Worm (Caenorhabditis elegans): ENCODE data around the gene F38A5.8.

F38A5.8 gene

DNA sequence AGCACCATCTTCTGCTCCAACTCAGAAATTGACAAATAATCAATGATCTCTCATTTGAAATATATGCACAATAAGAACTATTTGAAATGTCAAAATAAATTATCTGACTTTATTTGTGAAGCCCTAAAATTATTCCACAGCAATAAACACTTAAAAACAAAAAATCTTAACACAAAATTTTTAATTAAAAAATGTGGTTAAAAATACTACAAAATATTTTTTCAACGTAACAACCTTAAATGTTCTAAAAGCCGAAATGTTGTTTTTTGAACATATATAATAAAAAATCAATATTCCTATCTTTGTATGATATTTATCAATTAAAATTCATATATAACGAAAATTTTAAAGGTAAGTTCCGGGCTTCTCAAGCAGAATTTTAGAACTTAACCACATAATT lies at the start of gene F38A5.8:
TSS of gene F38A5.8 (plus strand) at position 301 of the 400 bp plus-strand sequence.
- no peak for TF ChIP-seq unc-62 (GFP tag; optimal IDR thresholded peaks at IDR 0.05)

DNA sequence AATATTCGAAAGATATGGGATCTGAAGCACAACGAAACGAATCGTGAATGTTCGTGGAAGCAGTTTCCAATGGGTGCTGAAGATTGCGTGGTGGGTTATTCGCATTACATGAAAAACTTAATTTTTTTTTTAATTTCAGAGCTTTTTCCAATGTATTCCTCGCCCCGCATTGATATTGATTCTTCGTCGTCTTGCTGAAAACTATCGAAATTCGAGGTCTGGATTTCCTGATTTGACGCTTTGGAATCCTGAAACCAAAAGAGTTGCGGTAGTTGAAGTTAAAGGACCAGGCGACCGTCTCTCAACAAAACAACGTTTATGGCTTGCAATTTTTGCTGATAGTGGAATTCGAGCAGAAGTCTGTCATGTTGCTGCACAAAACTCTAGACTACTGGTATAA lies 47.5 kb upstream of the F38A5.8 start:
- TF ChIP-seq unc-62 (GFP tag; optimal IDR thresholded peaks at IDR 0.05), result no peak

DNA sequence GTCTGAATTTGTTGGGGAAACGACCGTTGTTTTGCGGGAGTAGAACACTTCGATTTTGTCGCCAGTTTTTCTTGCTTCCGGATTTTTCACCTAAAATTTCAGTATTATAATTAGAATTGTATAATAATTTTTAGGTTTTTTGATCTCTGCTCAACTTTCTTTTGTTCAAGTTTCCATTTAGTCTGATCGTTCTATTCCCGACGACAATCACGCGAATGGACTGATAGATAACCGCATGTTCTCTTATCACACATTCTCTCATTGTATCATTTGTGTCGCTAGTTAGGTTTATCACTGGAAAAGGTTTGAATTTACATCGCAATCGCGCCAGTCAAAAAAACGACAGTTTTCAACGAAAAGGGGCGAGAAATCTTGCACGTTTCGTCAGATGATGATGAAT lies 44.7 kb upstream of the F38A5.8 start:
- no peak for TF ChIP-seq unc-62 (GFP tag; optimal IDR thresholded peaks at IDR 0.05)

DNA sequence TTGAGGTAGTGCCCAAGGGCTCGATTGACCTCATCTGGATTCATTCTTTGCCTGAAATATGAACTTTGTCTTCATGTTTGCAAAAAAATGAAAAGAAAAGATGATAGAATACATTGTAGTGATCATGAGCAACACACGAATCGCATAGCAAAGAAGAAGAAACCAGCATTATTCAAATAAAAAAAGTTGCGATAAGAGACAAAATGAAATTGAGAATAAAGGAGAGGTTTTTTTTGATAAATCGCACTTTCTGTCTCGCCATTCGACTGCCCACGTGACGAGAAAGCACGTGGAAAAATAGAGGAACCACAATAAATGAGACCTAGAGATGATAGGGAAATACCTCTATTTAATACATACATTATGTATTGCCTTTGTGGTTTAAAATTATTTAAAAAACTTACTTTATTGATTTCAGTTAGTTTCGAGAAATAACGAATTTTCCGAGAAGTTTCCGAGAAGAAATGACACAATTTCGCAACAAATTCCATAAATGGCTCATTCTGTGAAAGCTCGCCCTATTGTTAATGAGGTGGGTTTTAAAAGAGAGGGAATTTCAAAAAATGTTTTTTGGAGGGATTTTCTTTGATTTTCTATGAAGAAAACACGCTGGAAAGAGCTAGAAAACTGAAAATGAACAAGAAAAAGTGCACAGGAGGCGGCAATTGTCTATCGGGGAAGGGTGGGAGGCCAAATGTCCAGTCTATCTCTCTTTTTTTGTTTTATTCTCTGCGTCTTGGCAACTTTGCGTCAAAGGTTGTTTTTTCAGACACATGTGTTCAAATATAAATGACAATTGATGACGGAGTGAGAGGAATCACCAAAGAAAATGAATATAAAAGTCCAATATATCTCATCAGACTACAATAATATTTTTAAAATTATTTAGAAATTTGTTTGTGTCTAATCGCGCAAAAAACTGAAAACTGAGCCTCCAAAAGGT lies 43.9 kb upstream of the F38A5.8 start, which contains the start of gene paqr-1:
TSS of gene paqr-1 (minus strand) at position 51 of the 943 bp plus-strand sequence.
- no peak for TF ChIP-seq unc-62 (GFP tag; optimal IDR thresholded peaks at IDR 0.05)

DNA sequence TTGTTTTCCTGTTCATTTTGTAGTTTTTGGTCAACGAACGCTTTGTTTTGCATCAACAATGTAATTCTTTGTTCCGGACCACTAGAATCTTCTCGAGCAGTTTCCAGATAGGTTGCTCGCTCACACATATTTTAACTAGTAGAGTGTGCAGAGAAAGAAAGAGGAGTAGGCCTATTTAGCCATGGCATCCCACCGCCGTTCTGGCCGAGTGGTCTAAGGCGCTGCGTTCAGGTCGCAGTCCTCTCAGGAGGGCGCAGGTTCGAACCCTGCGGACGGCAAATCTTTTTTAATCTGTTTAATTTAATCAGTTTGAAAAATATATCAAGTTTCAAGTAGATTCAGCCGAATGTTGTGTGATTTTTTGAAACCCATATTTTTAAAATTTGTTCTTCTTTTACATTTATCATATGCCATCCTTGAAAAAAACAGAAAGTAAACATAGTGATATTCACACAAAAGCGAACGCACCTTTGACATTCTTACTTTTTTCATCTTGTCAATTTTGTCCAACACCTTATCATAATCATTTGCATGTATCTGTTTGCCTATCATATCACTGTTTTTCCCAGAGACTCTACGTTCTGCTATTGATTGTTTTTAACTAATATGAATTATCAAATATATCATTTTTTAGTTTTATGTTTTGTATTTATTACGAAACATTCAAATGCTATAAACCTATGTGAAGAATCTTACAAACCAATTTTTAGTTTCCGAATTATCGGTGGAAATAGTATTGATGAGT lies 42.8 kb upstream of the F38A5.8 start, which contains the start of gene try-3:
TSS of gene try-3 (plus strand) at position 532 of the 745 bp plus-strand sequence.
- TF ChIP-seq unc-62 (GFP tag; optimal IDR thresholded peaks at IDR 0.05), result no peak

DNA sequence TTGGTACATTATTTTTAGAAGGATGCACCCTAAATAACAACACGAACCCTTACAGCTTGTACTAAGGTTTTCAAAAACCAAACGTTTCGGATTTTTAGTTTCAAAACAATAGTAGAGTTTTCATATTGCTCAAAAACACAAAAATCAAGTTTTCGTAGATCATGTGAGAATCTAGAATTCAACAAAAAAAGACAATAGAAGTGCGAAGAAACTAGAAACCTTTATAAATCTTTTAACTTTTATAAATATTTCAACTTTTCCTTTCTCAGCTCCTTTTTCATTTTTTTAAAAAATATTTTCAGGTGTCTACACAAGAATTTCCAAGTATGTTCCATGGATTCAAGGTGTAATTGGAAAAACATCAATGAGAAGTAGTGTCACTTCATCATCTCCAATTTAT lies 39.1 kb upstream of the F38A5.8 start, which contains the start of gene best-9:
TSS of gene best-9 (plus strand) at position 301 of the 400 bp plus-strand sequence.
- TF ChIP-seq unc-62 (GFP tag; optimal IDR thresholded peaks at IDR 0.05), result no peak

DNA sequence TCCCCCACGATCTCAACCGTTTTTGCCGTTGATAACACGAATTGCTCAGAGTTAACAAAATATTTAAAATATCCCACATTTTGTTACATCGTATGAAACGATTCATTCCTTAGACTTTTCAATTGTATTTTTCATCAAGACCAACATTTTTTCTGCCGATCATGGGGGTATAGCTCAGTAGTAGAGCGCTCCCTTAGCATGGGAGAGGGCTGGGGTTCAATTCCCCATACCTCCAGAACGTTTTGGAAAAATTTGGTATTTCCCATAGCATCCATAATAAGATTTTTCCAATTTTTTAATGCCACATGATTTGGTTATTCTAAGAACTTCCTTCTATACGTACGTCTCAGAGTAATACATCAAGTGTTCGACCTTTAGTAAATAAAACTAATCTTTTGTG lies 37.5 kb upstream of the F38A5.8 start:
- TF ChIP-seq unc-62 (GFP tag; optimal IDR thresholded peaks at IDR 0.05), result no peak

DNA sequence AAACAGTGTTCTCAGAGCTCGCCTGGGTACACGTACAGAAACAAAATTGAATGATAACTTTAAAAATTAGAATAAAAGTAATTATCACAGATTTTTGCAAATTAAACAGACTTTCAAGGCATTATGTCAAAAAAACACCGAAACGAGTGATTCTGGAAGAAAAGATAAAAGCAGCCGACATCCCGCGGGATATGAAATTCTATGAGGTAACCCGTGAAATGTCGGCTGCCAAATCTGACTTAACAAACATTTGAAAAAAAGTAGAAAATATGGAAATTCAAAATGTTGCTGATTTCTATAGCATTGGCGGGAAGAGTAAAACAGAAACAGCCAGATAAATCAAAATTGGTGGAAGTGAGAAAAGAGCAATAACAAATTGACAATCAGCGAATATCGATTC lies 33.9 kb upstream of the F38A5.8 start:
- no peak for TF ChIP-seq unc-62 (GFP tag; optimal IDR thresholded peaks at IDR 0.05)

DNA sequence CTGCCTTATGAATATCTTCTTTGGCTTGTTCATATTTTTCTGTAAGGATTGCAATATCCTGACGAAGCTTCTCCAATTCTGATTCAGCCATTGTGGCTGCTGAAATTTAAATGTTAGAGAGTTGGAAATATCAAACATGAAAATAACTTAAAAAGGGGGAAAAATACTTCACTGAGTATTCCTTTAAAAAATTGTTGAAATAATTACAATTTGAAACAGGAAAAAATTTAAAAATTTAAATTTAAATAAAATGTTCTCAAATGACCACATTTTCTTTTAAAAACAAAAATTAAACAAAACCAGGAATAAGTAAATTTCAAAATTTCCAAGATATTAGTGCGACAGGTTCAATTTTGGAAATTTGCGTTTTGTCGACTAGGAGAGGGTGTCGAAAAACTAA lies 27.3 kb upstream of the F38A5.8 start, which contains the start of gene bicd-1:
TSS of gene bicd-1 (minus strand) at position 101 of the 400 bp plus-strand sequence.
- TF ChIP-seq unc-62 (GFP tag; optimal IDR thresholded peaks at IDR 0.05), result no peak

DNA sequence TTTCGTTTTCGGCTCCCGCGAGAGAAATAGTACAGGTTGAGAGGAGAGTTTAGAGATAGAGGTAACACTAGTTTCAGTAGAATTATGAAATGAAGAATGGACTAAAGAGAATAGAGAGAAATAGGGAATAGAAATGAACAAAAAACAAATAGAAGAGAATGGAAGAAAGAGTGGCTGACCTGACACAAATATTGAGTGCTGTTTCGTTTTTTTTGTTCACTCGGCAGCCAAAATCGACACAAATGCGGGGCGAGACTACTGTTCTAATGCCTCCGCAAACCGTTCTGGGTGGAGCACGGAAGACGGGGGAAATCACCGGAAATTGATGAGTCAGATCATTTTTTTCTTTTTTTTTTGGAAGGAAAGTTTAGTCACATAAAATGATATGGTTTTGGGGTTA lies 26.9 kb upstream of the F38A5.8 start:
- no peak for TF ChIP-seq unc-62 (GFP tag; optimal IDR thresholded peaks at IDR 0.05)

DNA sequence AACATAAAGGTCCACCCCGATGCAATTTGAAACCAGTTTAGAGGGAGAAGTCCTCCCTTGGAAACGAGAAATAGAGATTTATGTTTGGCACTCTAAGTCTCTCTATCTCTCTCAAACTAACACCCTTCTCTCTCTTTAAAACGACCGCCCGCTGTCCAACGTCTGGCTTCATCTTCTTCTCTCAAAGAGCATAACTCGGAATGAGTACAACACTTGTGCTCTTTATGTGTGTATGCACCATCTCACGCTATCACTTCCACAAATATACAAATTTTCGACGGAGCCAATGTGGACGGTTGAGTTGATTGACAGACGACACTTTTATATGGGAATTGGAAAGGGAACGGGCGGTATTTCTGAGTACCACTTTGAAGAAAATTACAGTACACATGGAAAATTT lies 25.2 kb upstream of the F38A5.8 start:
- TF ChIP-seq unc-62 (GFP tag; optimal IDR thresholded peaks at IDR 0.05), result no peak

DNA sequence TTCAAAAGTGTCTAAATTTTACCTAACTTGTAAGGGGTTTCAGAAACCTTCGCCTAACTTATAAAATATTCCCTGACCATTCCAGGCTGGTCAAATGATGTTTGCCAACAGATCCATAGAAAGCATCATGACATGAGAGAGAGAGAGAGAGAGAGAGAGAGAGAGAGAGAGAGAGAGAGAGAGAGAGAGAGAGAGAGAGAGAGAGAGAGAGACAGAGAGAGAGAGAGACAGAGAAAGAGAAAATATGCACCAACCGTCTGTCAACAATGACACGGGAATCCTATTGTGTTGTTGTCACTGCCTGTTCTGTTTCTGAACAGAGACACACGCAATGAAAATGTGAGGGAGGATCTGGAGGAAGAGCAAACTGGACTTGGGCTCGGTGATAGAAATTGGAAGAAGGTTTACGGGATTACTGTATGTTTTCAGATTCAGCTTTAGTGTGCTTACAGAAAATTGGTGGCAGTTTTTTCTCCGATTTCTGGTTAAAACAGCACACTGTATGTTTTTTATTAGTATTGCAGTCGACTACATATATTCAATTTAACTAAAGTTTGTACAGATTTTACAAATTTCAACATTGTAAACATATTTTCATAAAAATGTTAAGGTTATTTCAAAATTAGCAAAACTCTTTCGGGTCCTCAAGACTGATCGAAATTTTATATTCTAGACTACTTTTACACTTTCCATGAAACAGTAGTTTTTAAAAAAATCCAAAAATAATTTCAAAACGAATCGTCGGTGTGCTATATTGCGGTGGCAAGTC lies 23.4 kb upstream of the F38A5.8 start:
- no peak for TF ChIP-seq unc-62 (GFP tag; optimal IDR thresholded peaks at IDR 0.05)

DNA sequence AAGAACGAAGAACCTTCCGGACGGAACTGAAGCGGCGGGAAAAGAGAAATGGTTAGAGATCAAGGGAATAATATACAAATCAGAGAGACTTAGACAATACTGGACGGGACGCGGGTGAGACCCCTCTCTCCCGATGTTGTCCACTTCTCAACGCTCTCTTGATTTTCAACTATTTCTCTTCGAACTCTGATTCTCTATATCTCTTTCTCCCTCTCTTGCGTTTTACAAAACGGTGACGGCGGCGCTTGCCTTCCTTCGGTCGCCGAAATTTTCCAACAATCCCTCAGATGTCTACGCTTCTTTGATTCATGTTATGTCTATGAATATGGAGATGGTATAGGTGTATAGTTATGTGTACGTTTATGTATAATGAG lies 22.8 kb upstream of the F38A5.8 start:
- no peak for TF ChIP-seq unc-62 (GFP tag; optimal IDR thresholded peaks at IDR 0.05)

DNA sequence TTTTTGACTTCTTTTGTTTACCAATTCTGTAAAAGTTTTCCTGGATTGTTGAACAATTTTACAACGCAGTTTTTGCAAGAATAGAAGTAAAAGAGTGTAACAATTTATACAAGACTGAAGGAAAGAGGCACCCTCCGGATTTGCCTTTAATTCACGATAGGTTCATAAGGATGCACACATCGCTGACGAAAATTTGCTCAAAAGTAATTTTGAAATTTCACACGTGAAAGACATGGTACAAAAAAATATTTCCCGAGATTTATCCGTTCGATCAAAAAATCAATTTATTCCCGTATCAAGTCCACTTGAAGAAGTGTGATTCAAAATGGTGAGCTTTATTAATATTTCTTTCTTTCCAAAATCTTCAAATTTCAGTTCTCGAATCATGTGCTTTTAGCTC lies 21.6 kb upstream of the F38A5.8 start, which contains the start of gene C43G2.3:
TSS of gene C43G2.3 (plus strand) at position 301 of the 400 bp plus-strand sequence.
- TF ChIP-seq unc-62 (GFP tag; optimal IDR thresholded peaks at IDR 0.05), result no peak

DNA sequence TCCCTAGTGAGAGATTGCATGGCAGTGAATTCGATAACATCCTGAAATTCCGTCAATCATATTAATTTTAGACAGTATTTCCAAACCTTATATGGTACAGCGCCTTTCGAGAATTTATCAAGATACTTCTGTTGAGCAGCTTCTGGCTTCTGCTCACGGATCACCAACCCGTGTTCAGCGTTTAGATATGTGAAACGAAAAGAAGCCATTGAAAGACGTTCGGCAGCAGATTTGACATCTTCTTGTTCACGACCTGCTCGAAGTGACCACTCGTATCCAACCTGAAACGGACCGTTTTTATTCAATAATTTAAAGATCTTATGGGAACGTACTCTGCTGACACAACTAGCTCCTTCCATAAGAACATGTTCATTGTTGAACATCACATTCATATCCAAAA lies 17.9 kb upstream of the F38A5.8 start:
- no peak for TF ChIP-seq unc-62 (GFP tag; optimal IDR thresholded peaks at IDR 0.05)

DNA sequence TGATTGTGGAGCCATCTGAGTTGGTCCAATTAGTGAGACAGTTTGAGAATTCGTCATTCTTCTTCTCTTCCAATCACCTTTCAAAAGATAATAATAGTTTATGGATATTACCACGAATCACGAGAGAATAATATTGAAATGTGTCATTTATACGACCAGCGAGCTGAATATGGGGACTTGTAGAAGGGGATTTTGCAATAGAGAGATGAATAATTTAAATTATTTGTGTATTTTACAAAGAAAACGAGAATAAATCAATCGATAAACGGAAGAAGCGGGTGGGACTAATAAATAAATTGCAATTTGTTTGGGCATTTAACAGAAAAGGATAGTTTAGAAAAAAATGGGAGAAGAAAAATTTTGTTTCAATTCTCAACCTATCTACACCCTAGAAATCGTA lies 16.9 kb upstream of the F38A5.8 start, which contains the start of gene odr-8:
TSS of gene odr-8 (minus strand) at position 101 of the 400 bp plus-strand sequence.
- no peak for TF ChIP-seq unc-62 (GFP tag; optimal IDR thresholded peaks at IDR 0.05)

Data from whole organism, dauer.